Worm (Caenorhabditis elegans): Measurements from ENCODE around the gene ttr-27.

The ttr-27 gene

ce11 chrV:12921680-12922079, 17.8 kb upstream of the ttr-27 start:
- TF ChIP-seq sdc-2 (tag; optimal IDR thresholded peaks at IDR 0.05) (no peak), pqm-1 (tag; optimal IDR thresholded peaks at IDR 0.05) (no peak), sox-2 (GFP tag; IDR thresholded peaks at IDR 0.05) (no peak), pha-4 (tag; optimal IDR thresholded peaks at IDR 0.05) (no peak), ttx-3 (tag; optimal IDR thresholded peaks at IDR 0.05) (no peak), ceh-34 (tag; optimal IDR thresholded peaks at IDR 0.05) (no peak), ceh-31 (tag; optimal IDR thresholded peaks at IDR 0.05) (no peak), ceh-2 (tag; optimal IDR thresholded peaks at IDR 0.05) (no peak), dve-1 (tag; optimal IDR thresholded peaks at IDR 0.05) (no peak), ceh-14 (tag; optimal IDR thresholded peaks at IDR 0.05) (no peak), lim-6 (tag; optimal IDR thresholded peaks at IDR 0.05) (no peak), odd-2 (tag; optimal IDR thresholded peaks at IDR 0.05) (no peak), zip-5 (tag; optimal IDR thresholded peaks at IDR 0.05) (no peak), F13H6.1 (tag; optimal IDR thresholded peaks at IDR 0.05) (no peak), pax-1 (tag; optimal IDR thresholded peaks at IDR 0.05) (no peak), C38D4.7 (GFP tag; optimal IDR thresholded peaks at IDR 0.05) (no peak)

ce11 chrV:12919705-12920104, 15.8 kb upstream of the ttr-27 start, which contains the start of gene lipl-1:
Gene lipl-1, plus strand, starts transcription at chrV:12919986.
- no peak for TF ChIP-seq rnt-1 (tag; optimal IDR thresholded peaks at IDR 0.05)
- no peak for TF ChIP-seq unc-86 (tag; optimal IDR thresholded peaks at IDR 0.05)
- no peak for TF ChIP-seq unc-42 (tag; optimal IDR thresholded peaks at IDR 0.05)
- TF ChIP-seq unc-3 (GFP tag; conservative IDR thresholded peaks at IDR 0.05) = no peak
- no peak for TF ChIP-seq unc-3 (tag; optimal IDR thresholded peaks at IDR 0.05)
- TF ChIP-seq ama-1 (optimal IDR thresholded peaks at IDR 0.05) = no peak
- TF ChIP-seq fkh-6 (tag; optimal IDR thresholded peaks at IDR 0.05) = no peak
- TF ChIP-seq ceh-45 (GFP tag; IDR thresholded peaks at IDR 0.05) = no peak
- TF ChIP-seq pqm-1 (tag; optimal IDR thresholded peaks at IDR 0.05) = no peak
- TF ChIP-seq ceh-6 (GFP tag; optimal IDR thresholded peaks at IDR 0.05) = no peak
- no peak for TF ChIP-seq ceh-30 (tag; optimal IDR thresholded peaks at IDR 0.05)

ce11 chrV:12909544-12910157, 5.8 kb upstream of the ttr-27 start, which contains the start of gene nid-1:
Gene nid-1, plus strand, starts transcription at chrV:12910107.
- TF ChIP-seq hlh-13 (GFP tag; optimal IDR thresholded peaks at IDR 0.05) = no peak
- peak; percentile 68 for TF ChIP-seq elt-2 (tag; optimal IDR thresholded peaks at IDR 0.05)

- TF ChIP-seq ama-1 (optimal IDR thresholded peaks at IDR 0.05) (no peak), elt-2 (tag; optimal IDR thresholded peaks at IDR 0.05) (no peak), ceh-34 (tag; optimal IDR thresholded peaks at IDR 0.05) (peak; percentile 6)
Observed at ce11 chrV:12908614-12909013, 4.7 kb upstream of the ttr-27 start.

ce11 chrV:12907436-12907835, 3.5 kb upstream of the ttr-27 start:
- TF ChIP-seq nhr-11 (tag; optimal IDR thresholded peaks at IDR 0.05) (no peak), unc-55 (GFP tag; optimal IDR thresholded peaks at IDR 0.05) (peak; percentile 73)

ce11 chrV:12906732-12907131, 2.8 kb upstream of the ttr-27 start, which contains the start of gene ttr-29:
Gene ttr-29, minus strand, starts transcription at chrV:12906832.
- TF ChIP-seq ceh-9 (tag; optimal IDR thresholded peaks at IDR 0.05) (no peak), eyg-1 (tag; optimal IDR thresholded peaks at IDR 0.05) (no peak), F13H6.1 (tag; optimal IDR thresholded peaks at IDR 0.05) (no peak), ceh-6 (GFP tag; optimal IDR thresholded peaks at IDR 0.05) (no peak), elt-2 (tag; optimal IDR thresholded peaks at IDR 0.05) (no peak), K02D7.2 (tag; optimal IDR thresholded peaks at IDR 0.05) (no peak), sox-4 (tag; optimal IDR thresholded peaks at IDR 0.05) (no peak), ceh-18 (tag; optimal IDR thresholded peaks at IDR 0.05) (no peak), ahr-1 (tag; optimal IDR thresholded peaks at IDR 0.05) (no peak), ceh-14 (tag; optimal IDR thresholded peaks at IDR 0.05) (no peak), nhr-11 (tag; optimal IDR thresholded peaks at IDR 0.05) (no peak), hlh-6 (tag; optimal IDR thresholded peaks at IDR 0.05) (no peak), lim-6 (tag; optimal IDR thresholded peaks at IDR 0.05) (no peak), ceh-24 (tag; optimal IDR thresholded peaks at IDR 0.05) (no peak)
